Worm (Caenorhabditis elegans): Measurements from ENCODE around the gene fipr-14.

ce11 chrIV:10880264-10880663 is 3.3 kb downstream of the fipr-14 start, which contains the start of gene fipr-15:
- TF ChIP-seq klf-2 (GFP tag; conservative IDR thresholded peaks at IDR 0.05): no peak
- no peak for TF ChIP-seq cog-1 (tag; optimal IDR thresholded peaks at IDR 0.05)
- no peak for TF ChIP-seq ref-1 (GFP tag; conservative IDR thresholded peaks at IDR 0.05)
- TF ChIP-seq tab-1 (GFP tag; IDR thresholded peaks at IDR 0.05): no peak
- no peak for TF ChIP-seq ztf-29 (GFP tag; IDR thresholded peaks at IDR 0.05)
- TF ChIP-seq flt-1 (GFP tag; IDR thresholded peaks at IDR 0.05): no peak
- no peak for TF ChIP-seq med-1 (GFP tag; optimal IDR thresholded peaks at IDR 0.05; ENCODE audit: insufficient read depth)
- no peak for TF ChIP-seq T22C8.4 (GFP tag; IDR thresholded peaks at IDR 0.05)
- no peak for TF ChIP-seq ztf-23 (GFP tag; IDR thresholded peaks at IDR 0.05)
